Worm (Caenorhabditis elegans) whole organism, young adult: Measurements from ENCODE around the gene txt-9.
A peak's percentile ranks its signal among the peaks of the same experiment; 100 is the strongest.

Source experiments
- B0035.1 ChIP-seq: sonication (generic microtip); optimal IDR thresholded peaks from 2 replicates; lab custom pipeline; 2016; ENCODE audit warnings: missing genetic modification characterization, mild to moderate bottlenecking, missing compliant biosample characterization, missing genotype, missing genetic modification reagents
- B0336.3 ChIP-seq: fragments of 200-800 bp; sonication (Bioruptor generic); IDR thresholded peaks from 2 replicates; pipeline ENCODE4 v1.3.6; 2022; ENCODE audit warnings: missing genetic modification characterization, missing compliant biosample characterization
- D2030.7 ChIP-seq: fragments of 200-800 bp; sonication (Bioruptor generic); IDR thresholded peaks from 2 replicates; pipeline ENCODE4 v1.3.6; 2022; ENCODE audit warnings: missing genetic modification reagents, missing genetic modification characterization, missing compliant biosample characterization
- F22D6.2 ChIP-seq: sonication (generic microtip); optimal IDR thresholded peaks from 2 replicates; lab custom pipeline; 2016; ENCODE audit warnings: mild to moderate bottlenecking, missing genetic modification characterization, missing compliant biosample characterization
- F23B12.7 ChIP-seq: sonication (generic microtip); optimal IDR thresholded peaks from 2 replicates; lab custom pipeline; 2017; ENCODE audit warnings: missing genetic modification characterization, mild to moderate bottlenecking, missing compliant biosample characterization, antibody characterized with exemption, moderate library complexity; ENCODE audit not compliant: insufficient read depth
- F33H1.4 ChIP-seq: fragments of 200-800 bp; sonication (Bioruptor generic); IDR thresholded peaks from 2 replicates; pipeline ENCODE4 v1.3.6; 2022; ENCODE audit warnings: missing genetic modification reagents, missing genetic modification characterization, missing compliant biosample characterization
- F37B4.10 ChIP-seq: fragments of 200-800 bp; sonication (Bioruptor generic); IDR thresholded peaks from 2 replicates; pipeline ENCODE4 v1.3.6; 2022; ENCODE audit warnings: missing genetic modification characterization, missing compliant biosample characterization
- F49E8.2 ChIP-seq: sonication (generic microtip); optimal IDR thresholded peaks from 3 replicates; lab custom pipeline; 2017; ENCODE audit warnings: missing genetic modification characterization, mild to moderate bottlenecking, missing compliant biosample characterization, antibody characterized with exemption, moderate library complexity; ENCODE audit not compliant: insufficient read depth
- Y79H2A.3 ChIP-seq: fragments of 200-800 bp; sonication (Bioruptor generic); conservative IDR thresholded peaks from 2 replicates; pipeline ENCODE4 v1.3.6; 2022; ENCODE audit warnings: missing genetic modification reagents, missing genetic modification characterization, missing compliant biosample characterization
- Y95B8A.8 ChIP-seq: fragments of 200-800 bp; sonication (Bioruptor generic); IDR thresholded peaks from 2 replicates; pipeline ENCODE4 v1.3.6; 2022; ENCODE audit warnings: missing genetic modification reagents, missing genetic modification characterization, missing compliant biosample characterization
- ZK185.1 ChIP-seq: sonication (generic microtip); optimal IDR thresholded peaks from 2 replicates; lab custom pipeline; 2016; ENCODE audit warnings: mild to moderate bottlenecking, missing genetic modification characterization, missing compliant biosample characterization; ENCODE audit not compliant: poor library complexity, severe bottlenecking
- ama-1 ChIP-seq, 3 experiments: fragments of 150-350 bp in 1 of 3; sonication (generic microtip) in 2 of 3; optimal IDR thresholded peaks; 2 replicates each; lab custom pipeline; 2014 to 2018; ENCODE audit warnings: missing biosample characterization in 2 of 3, missing genetic modification characterization in 2 of 3, missing genetic modification reagents in 2 of 3
- aptf-3 ChIP-seq: fragments of 200-800 bp; sonication (Bioruptor generic); IDR thresholded peaks from 2 replicates; pipeline ENCODE4 v1.3.6; 2022; ENCODE audit warnings: missing genetic modification characterization, missing compliant biosample characterization
- atf-7 ChIP-seq: sonication (generic microtip); optimal IDR thresholded peaks from 2 replicates; lab custom pipeline; 2017; ENCODE audit warnings: mild to moderate bottlenecking, missing genetic modification characterization, missing compliant biosample characterization
- attf-5 ChIP-seq: fragments of 200-800 bp; sonication (Bioruptor generic); optimal IDR thresholded peaks from 2 replicates; lab custom pipeline; 2018; ENCODE audit warnings: mild to moderate bottlenecking, missing genetic modification characterization, missing compliant biosample characterization
- bed-1 ChIP-seq: fragments of 200-800 bp; sonication (Bioruptor generic); IDR thresholded peaks from 2 replicates; pipeline ENCODE4 v1.3.6; 2022; ENCODE audit warnings: missing genetic modification reagents, missing genetic modification characterization, missing compliant biosample characterization
- cebp-1 ChIP-seq, 2 experiments: fragments of 200-800 bp in 1 of 2; sonication (Bioruptor generic) in 1 of 2; sonication (generic microtip) in 1 of 2; IDR thresholded peaks in 1 of 2; optimal IDR thresholded peaks in 1 of 2; 2 replicates each; pipeline versions ENCODE4 v1.3.6 to Lab custom; 2017 to 2022; ENCODE audit warnings: missing compliant biosample characterization in 2 of 2, missing genetic modification characterization in 2 of 2, mild to moderate bottlenecking in 1 of 2, missing genetic modification reagents in 1 of 2, moderate library complexity in 1 of 2
- ceh-27 ChIP-seq: fragments of 200-800 bp; sonication (Bioruptor generic); optimal IDR thresholded peaks from 2 replicates; lab custom pipeline; 2018; ENCODE audit warnings: mild to moderate bottlenecking, missing genetic modification characterization, moderate library complexity, missing compliant biosample characterization
- ceh-58 ChIP-seq: fragments of 200-800 bp; sonication (Bioruptor generic); IDR thresholded peaks from 2 replicates; pipeline ENCODE4 v1.3.6; 2022; ENCODE audit warnings: missing genetic modification characterization, missing compliant biosample characterization
- ceh-79 ChIP-seq: sonication (generic microtip); optimal IDR thresholded peaks from 2 replicates; lab custom pipeline; 2017; ENCODE audit warnings: mild to moderate bottlenecking, missing genetic modification characterization, missing compliant biosample characterization
- dox-1 ChIP-seq: fragments of 200-800 bp; sonication (Bioruptor generic); IDR thresholded peaks from 2 replicates; pipeline ENCODE4 v1.3.6; 2022; ENCODE audit warnings: missing genetic modification reagents, missing genetic modification characterization, missing compliant biosample characterization
- efl-1 ChIP-seq: fragments of 150-350 bp; optimal IDR thresholded peaks from 2 replicates; lab custom pipeline; 2014; ENCODE audit warnings: missing biosample characterization, missing genetic modification reagents, missing genetic modification characterization
- egl-18 ChIP-seq: fragments of 200-800 bp; sonication (Bioruptor generic); IDR thresholded peaks from 2 replicates; pipeline ENCODE4 v1.3.6; 2022; ENCODE audit warnings: missing genetic modification reagents, missing genetic modification characterization, missing compliant biosample characterization
- ets-4 ChIP-seq: fragments of 200-800 bp; sonication (Bioruptor generic); optimal IDR thresholded peaks from 2 replicates; lab custom pipeline; 2018; ENCODE audit warnings: mild to moderate bottlenecking, missing genetic modification characterization, missing compliant biosample characterization
- him-1 ChIP-seq: sonication (generic microtip); optimal IDR thresholded peaks from 2 replicates; lab custom pipeline; 2016; ENCODE audit warnings: missing genotype, missing genetic modification reagents, missing genetic modification characterization, missing compliant biosample characterization
- hlh-26 ChIP-seq: fragments of 200-800 bp; sonication (Bioruptor generic); conservative IDR thresholded peaks from 2 replicates; pipeline ENCODE4 v1.3.6; 2022; ENCODE audit warnings: missing genetic modification reagents, missing genetic modification characterization, missing compliant biosample characterization
- hmg-1.2 ChIP-seq: fragments of 200-800 bp; sonication (Bioruptor generic); IDR thresholded peaks from 2 replicates; pipeline ENCODE4 v1.3.6; 2022; ENCODE audit warnings: missing genetic modification reagents, missing genetic modification characterization, missing compliant biosample characterization
- lin-40 ChIP-seq: sonication (generic microtip); optimal IDR thresholded peaks from 2 replicates; lab custom pipeline; 2016; ENCODE audit warnings: missing genetic modification characterization, mild to moderate bottlenecking, missing compliant biosample characterization, missing genotype, missing genetic modification reagents
- lin-54 ChIP-seq: fragments of 200-800 bp; sonication (Bioruptor generic); optimal IDR thresholded peaks from 2 replicates; lab custom pipeline; 2018; ENCODE audit warnings: mild to moderate bottlenecking, missing genetic modification characterization, missing compliant biosample characterization
- lsl-1 ChIP-seq: fragments of 200-800 bp; sonication (Bioruptor generic); optimal IDR thresholded peaks from 2 replicates; lab custom pipeline; 2018; ENCODE audit warnings: mild to moderate bottlenecking, missing genetic modification characterization, moderate library complexity, missing compliant biosample characterization
- madf-6 ChIP-seq: fragments of 200-800 bp; sonication (Bioruptor generic); IDR thresholded peaks from 2 replicates; pipeline ENCODE4 v1.3.6; 2022; ENCODE audit warnings: missing genetic modification reagents, missing genetic modification characterization, missing compliant biosample characterization
- madf-8 ChIP-seq: fragments of 200-800 bp; sonication (Bioruptor generic); conservative IDR thresholded peaks from 2 replicates; pipeline ENCODE4 v1.3.6; 2022; ENCODE audit warnings: missing genetic modification reagents, missing genetic modification characterization, missing compliant biosample characterization
- mcd-1 ChIP-seq: fragments of 200-800 bp; sonication (Bioruptor generic); IDR thresholded peaks from 2 replicates; pipeline ENCODE4 v1.3.6; 2022; ENCODE audit warnings: missing genetic modification reagents, missing genetic modification characterization, missing compliant biosample characterization
- nhr-80 ChIP-seq: sonication (generic microtip); optimal IDR thresholded peaks from 2 replicates; lab custom pipeline; 2016; ENCODE audit warnings: missing genetic modification characterization, missing compliant biosample characterization
- pbrm-1 ChIP-seq: fragments of 200-800 bp; sonication (Bioruptor generic); IDR thresholded peaks from 2 replicates; pipeline ENCODE4 v1.3.6; 2022; ENCODE audit warnings: missing genetic modification reagents, missing genetic modification characterization, missing compliant biosample characterization
- rcor-1 ChIP-seq: fragments of 200-800 bp; sonication (Bioruptor generic); IDR thresholded peaks from 2 replicates; pipeline ENCODE4 v1.3.6; 2022; ENCODE audit warnings: missing genetic modification reagents, missing genetic modification characterization, missing compliant biosample characterization
- snpc-3.4 ChIP-seq: sonication (generic microtip); optimal IDR thresholded peaks from 2 replicates; lab custom pipeline; 2017; ENCODE audit warnings: missing genetic modification characterization, mild to moderate bottlenecking, missing compliant biosample characterization, antibody characterized with exemption, moderate library complexity, missing genotype, missing genetic modification reagents
- snpc-4 ChIP-seq, 5 experiments: fragments of 150-350 bp in 1 of 5; sonication (generic microtip) in 4 of 5; optimal IDR thresholded peaks; 2 replicates each; lab custom pipeline; 2014 to 2018; ENCODE audit warnings: missing genetic modification characterization in 5 of 5, missing biosample characterization in 3 of 5, antibody characterized with exemption in 2 of 5, mild to moderate bottlenecking in 2 of 5, missing compliant biosample characterization in 2 of 5, missing genotype in 2 of 5, moderate library complexity in 2 of 5, missing genetic modification reagents in 1 of 5
- sptf-2 ChIP-seq: fragments of 200-800 bp; sonication (Bioruptor generic); optimal IDR thresholded peaks from 2 replicates; lab custom pipeline; 2018; ENCODE audit warnings: mild to moderate bottlenecking, missing genetic modification characterization, missing compliant biosample characterization
- tbp1 ChIP-seq: fragments of 200-800 bp; sonication (Bioruptor generic); optimal IDR thresholded peaks from 2 replicates; lab custom pipeline; 2018; ENCODE audit warnings: mild to moderate bottlenecking, missing genetic modification characterization, missing compliant biosample characterization
- tlf-1 ChIP-seq: fragments of 200-800 bp; sonication (Bioruptor generic); optimal IDR thresholded peaks from 2 replicates; lab custom pipeline; 2018; ENCODE audit warnings: mild to moderate bottlenecking, missing genetic modification characterization, missing compliant biosample characterization
- unc-130 ChIP-seq: sonication (generic microtip); optimal IDR thresholded peaks from 2 replicates; lab custom pipeline; 2016; ENCODE audit warnings: missing genetic modification reagents, missing genetic modification characterization, missing compliant biosample characterization
- ztf-18 ChIP-seq: sonication (generic microtip); optimal IDR thresholded peaks from 2 replicates; lab custom pipeline; 2016; ENCODE audit warnings: missing genotype, mild to moderate bottlenecking, missing genetic modification characterization, missing compliant biosample characterization
- ztf-26 ChIP-seq: sonication (generic microtip); optimal IDR thresholded peaks from 2 replicates; lab custom pipeline; 2017; ENCODE audit warnings: missing genetic modification characterization, missing compliant biosample characterization
- ztf-28 ChIP-seq: fragments of 200-800 bp; sonication (Bioruptor generic); IDR thresholded peaks from 2 replicates; pipeline ENCODE4 v1.3.6; 2022; ENCODE audit warnings: missing genetic modification reagents, missing genetic modification characterization, missing compliant biosample characterization

txt-9 gene

DNA sequence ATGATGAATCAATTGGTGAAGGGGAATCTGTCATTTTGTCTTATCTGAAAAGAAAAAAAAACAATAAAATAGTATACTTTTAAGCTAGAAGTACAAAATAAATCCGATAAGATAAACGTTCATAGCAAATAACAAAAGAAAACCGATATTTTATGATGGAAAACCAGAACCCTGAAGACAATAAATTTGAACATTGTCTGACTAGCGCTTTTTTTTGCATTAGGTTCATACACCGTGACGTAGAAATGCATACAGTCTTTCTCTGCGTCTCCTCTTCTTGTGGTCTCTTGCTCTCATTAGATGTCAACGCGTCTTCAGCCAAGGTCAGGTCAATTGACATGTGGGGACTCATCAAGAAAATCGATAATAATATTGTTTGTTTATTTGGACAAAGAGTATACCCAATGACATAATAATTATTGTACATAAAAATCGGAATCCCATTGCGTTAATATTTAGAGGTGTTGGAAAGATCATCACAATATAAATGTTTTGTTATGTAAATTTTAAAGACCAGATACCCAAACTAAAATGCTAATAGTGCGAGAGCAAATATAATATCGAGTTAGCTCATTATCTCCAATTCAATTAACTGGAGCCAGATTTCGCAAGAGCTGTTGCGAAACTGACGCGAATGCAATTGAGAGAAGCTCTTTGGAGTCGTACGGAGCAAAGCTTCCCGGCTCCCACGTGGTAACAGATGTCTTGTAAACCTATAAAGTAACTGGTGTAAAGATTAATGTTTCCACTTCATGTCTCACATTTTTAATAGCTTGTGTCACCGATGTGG is 4.3 kb upstream of the txt-9 start, which contains the start of gene dsh-2:
dsh-2 (minus strand) TSS at position 51 of the 790 bp plus-strand sequence.
- TF ChIP-seq ceh-27 (GFP tag; lab: Kevin White, UChicago) (peak; percentile 30), F22D6.2 (tag; lab: Kevin White, UChicago) (no peak), him-1 (tag; lab: Kevin White, UChicago) (peak; percentile 3), snpc-4 (GFP tag; optimal IDR thresholded peaks at IDR 0.05; lab: Kevin White, UChicago) (no peak), snpc-4 (tag; optimal IDR thresholded peaks at IDR 0.05; lab: Kevin White, UChicago) (peak in 2 of 4 experiments; percentile 13 to 53), F23B12.7 (tag; lab: Kevin White, UChicago) (no peak), egl-18 (GFP tag; lab: Robert Waterston, UW) (no peak), Y95B8A.8 (GFP tag; lab: Robert Waterston, UW) (no peak), pbrm-1 (no peak), madf-8 (GFP tag; lab: Robert Waterston, UW) (no peak), rcor-1 (no peak), lsl-1 (GFP tag; lab: Kevin White, UChicago) (peak; percentile 45), unc-130 (GFP tag; lab: Kevin White, UChicago) (no peak), F33H1.4 (peak; percentile 51), madf-6 (peak; percentile 55), bed-1 (no peak), aptf-3 (GFP tag; lab: Robert Waterston, UW) (no peak), cebp-1 (GFP tag; IDR thresholded peaks at IDR 0.05; lab: Robert Waterston, UW) (peak; percentile 56; the same call in 1 of the 2 replicates), cebp-1 (tag; optimal IDR thresholded peaks at IDR 0.05; lab: Kevin White, UChicago) (peak; percentile 90), lin-40 (tag; lab: Kevin White, UChicago) (peak; percentile 33), mcd-1 (GFP tag; lab: Robert Waterston, UW) (peak; percentile 50), ceh-79 (tag; lab: Kevin White, UChicago) (no peak), efl-1 (peak; percentile 18), nhr-80 (tag; lab: Kevin White, UChicago) (peak; percentile 49), D2030.7 (peak; percentile 44), ets-4 (GFP tag; lab: Kevin White, UChicago) (no peak), sptf-2 (GFP tag; lab: Kevin White, UChicago) (no peak), ceh-58 (no peak), ztf-26 (tag; lab: Kevin White, UChicago) (no peak), lin-54 (GFP tag; lab: Kevin White, UChicago) (peak; percentile 40), tlf-1 (no peak), ztf-18 (tag; lab: Kevin White, UChicago) (no peak), atf-7 (tag; lab: Kevin White, UChicago) (no peak), Y79H2A.3 (GFP tag; lab: Robert Waterston, UW) (no peak), dox-1 (peak; percentile 54; the same call in 1 of the 2 replicates), B0336.3 (GFP tag; lab: Robert Waterston, UW) (no peak; the same call in 1 of the 2 replicates), hmg-1.2 (GFP tag; lab: Robert Waterston, UW) (peak; percentile 81), hlh-26 (GFP tag; lab: Robert Waterston, UW) (no peak), F49E8.2 (tag; lab: Kevin White, UChicago) (no peak), tbp1 (GFP tag; lab: Kevin White, UChicago) (peak; percentile 44), ama-1 (optimal IDR thresholded peaks at IDR 0.05; lab: Kevin White, UChicago) (no peak), ama-1 (GFP tag; optimal IDR thresholded peaks at IDR 0.05; lab: Kevin White, UChicago) (no peak), F37B4.10 (GFP tag; lab: Robert Waterston, UW) (no peak), ztf-28 (GFP tag; lab: Robert Waterston, UW) (no peak), B0035.1 (no peak), ZK185.1 (peak; percentile 4), attf-5 (GFP tag; lab: Kevin White, UChicago) (peak; percentile 11), snpc-3.4 (peak; percentile 25)
